Fruit fly (Drosophila melanogaster) whole organism, wandering third instar larva: ENCODE data around the gene Jon66Cii.
A peak's percentile ranks its signal among the peaks of the same experiment; 100 is the strongest.

Experiments used
- CG32264 ChIP-seq: fragments of 200-800 bp; sonication (Bioruptor generic); optimal IDR thresholded peaks from 2 replicates; lab custom pipeline; 2016; ENCODE audit warnings: missing biosample characterization, missing genetic modification characterization
- CG9705 ChIP-seq: fragments of 200-800 bp; sonication (Bioruptor generic); optimal IDR thresholded peaks from 2 replicates; lab custom pipeline; 2018; ENCODE audit warnings: missing biosample characterization, mild to moderate bottlenecking, missing genetic modification characterization
- CrebA ChIP-seq: fragments of 200-800 bp; sonication (Bioruptor generic); optimal IDR thresholded peaks from 2 replicates; lab custom pipeline; 2016; ENCODE audit warnings: missing biosample characterization, mild to moderate bottlenecking, missing genetic modification characterization, borderline replicate concordance
- Dfd ChIP-seq: fragments of >200 bp; optimal IDR thresholded peaks from 2 replicates; lab custom pipeline; 2017; ENCODE audit warnings: missing biosample characterization, missing genetic modification characterization
- Dif ChIP-seq: fragments of 200-275, 200-300 bp; sonication (Bioruptor generic); optimal IDR thresholded peaks from 2 replicates; lab custom pipeline; 2018; ENCODE audit warnings: missing biosample characterization, missing genetic modification characterization; ENCODE audit not compliant: partially characterized antibody
- HLH106 ChIP-seq: fragments of 200-800 bp; optimal IDR thresholded peaks from 3 replicates; lab custom pipeline; 2019; ENCODE audit warnings: missing biosample characterization, mild to moderate bottlenecking, missing genetic modification characterization, moderate library complexity
- Hnf4 ChIP-seq: fragments of 200-800 bp; sonication (Bioruptor generic); optimal IDR thresholded peaks from 2 replicates; lab custom pipeline; 2016; ENCODE audit warnings: missing biosample characterization, mild to moderate bottlenecking, missing genetic modification characterization
- Hr78 ChIP-seq: fragments of >200 bp; optimal IDR thresholded peaks from 2 replicates; lab custom pipeline; 2017; ENCODE audit warnings: missing biosample characterization, missing genetic modification characterization
- Mio ChIP-seq: sonication (Bioruptor generic); optimal IDR thresholded peaks from 2 replicates; lab custom pipeline; 2016; ENCODE audit warnings: missing biosample characterization, missing genetic modification characterization
- Myc ChIP-seq: fragments of >200 bp; optimal IDR thresholded peaks from 2 replicates; lab custom pipeline; 2017
- N ChIP-seq: fragments of >200 bp; optimal IDR thresholded peaks from 2 replicates; lab custom pipeline; 2018; ENCODE audit warnings: missing biosample characterization, missing external identifiers, missing genetic modification characterization
- OdsH ChIP-seq: fragments of 200-800 bp; sonication (Bioruptor generic); optimal IDR thresholded peaks from 2 replicates; lab custom pipeline; 2016; ENCODE audit warnings: missing biosample characterization, mild to moderate bottlenecking, missing genetic modification characterization
- Rel ChIP-seq, 2 experiments: fragments of 200-800 bp; sonication (Bioruptor generic) in 1 of 2; optimal IDR thresholded peaks; 2 replicates in 1 of 2; 3 replicates in 1 of 2; lab custom pipeline; 2016 to 2019; ENCODE audit warnings: mild to moderate bottlenecking in 2 of 2, missing biosample characterization in 2 of 2, missing genetic modification characterization in 2 of 2, moderate library complexity in 1 of 2
- Sp1 ChIP-seq: fragments of 200-800 bp; sonication (Bioruptor generic); optimal IDR thresholded peaks from 3 replicates; lab custom pipeline; 2019; ENCODE audit warnings: missing biosample characterization, mild to moderate bottlenecking, missing genetic modification characterization, moderate library complexity
- Vsx2 ChIP-seq: fragments of 200-300, 225-300 bp; sonication (Bioruptor generic); optimal IDR thresholded peaks from 2 replicates; lab custom pipeline; 2018; ENCODE audit warnings: missing biosample characterization, missing genetic modification characterization; ENCODE audit not compliant: partially characterized antibody
- brk ChIP-seq: fragments of 200-800 bp; sonication (Bioruptor generic); optimal IDR thresholded peaks from 2 replicates; lab custom pipeline; 2016; ENCODE audit warnings: missing biosample characterization, mild to moderate bottlenecking, missing genetic modification characterization
- dl ChIP-seq, 2 experiments: fragments of 175-275, 200-275 bp in 1 of 2; fragments of 200-275 bp in 1 of 2; sonication (Bioruptor generic); optimal IDR thresholded peaks; lab custom pipeline; 2018; ENCODE audit warnings: mild to moderate bottlenecking in 2 of 2, missing biosample characterization in 2 of 2, missing genetic modification characterization in 2 of 2, moderate library complexity in 2 of 2; ENCODE audit not compliant: partially characterized antibody in 2 of 2, insufficient read depth in 1 of 2
- ey ChIP-seq: fragments of 200-800 bp; sonication (Bioruptor generic); optimal IDR thresholded peaks from 2 replicates; lab custom pipeline; 2016; ENCODE audit warnings: missing biosample characterization, missing genetic modification characterization
- foxo ChIP-seq, 2 experiments: fragments of 200-800 bp; sonication (Bioruptor generic); optimal IDR thresholded peaks; 2 replicates in 1 of 2; 3 replicates in 1 of 2; lab custom pipeline; 2016 to 2017; ENCODE audit warnings: missing biosample characterization in 2 of 2, missing genetic modification characterization in 2 of 2
- fru ChIP-seq: fragments of 200-800 bp; sonication (Bioruptor generic); optimal IDR thresholded peaks from 3 replicates; lab custom pipeline; 2016; ENCODE audit warnings: missing biosample characterization, mild to moderate bottlenecking, missing genetic modification characterization
- h ChIP-seq: fragments of 200-800 bp; sonication (Bioruptor generic); optimal IDR thresholded peaks from 3 replicates; lab custom pipeline; 2016; ENCODE audit warnings: missing biosample characterization, mild to moderate bottlenecking, missing genetic modification characterization
- jim ChIP-seq: fragments of 175-275, 200-325 bp; sonication (Bioruptor generic); optimal IDR thresholded peaks from 2 replicates; lab custom pipeline; 2016; ENCODE audit warnings: missing biosample characterization, mild to moderate bottlenecking, missing genetic modification characterization
- lola ChIP-seq: fragments of >200 bp; optimal IDR thresholded peaks from 2 replicates; lab custom pipeline; 2017; ENCODE audit warnings: missing biosample characterization, missing genetic modification characterization
- pan ChIP-seq: fragments of >200 bp; optimal IDR thresholded peaks from 2 replicates; lab custom pipeline; 2017
- psq ChIP-seq: fragments of 200-800 bp; sonication (Bioruptor generic); optimal IDR thresholded peaks from 3 replicates; lab custom pipeline; 2017; ENCODE audit warnings: missing biosample characterization, mild to moderate bottlenecking, missing genetic modification characterization, moderate library complexity
- rgr ChIP-seq: fragments of 200-800 bp; sonication (Bioruptor generic); optimal IDR thresholded peaks from 3 replicates; lab custom pipeline; 2016; ENCODE audit warnings: missing biosample characterization, mild to moderate bottlenecking, missing genetic modification characterization
- sv ChIP-seq: fragments of 200-800 bp; sonication (Bioruptor generic); optimal IDR thresholded peaks from 3 replicates; lab custom pipeline; 2016; ENCODE audit warnings: missing biosample characterization, missing genetic modification characterization
- tai ChIP-seq: sonication (Bioruptor generic); optimal IDR thresholded peaks from 2 replicates; lab custom pipeline; 2016; ENCODE audit warnings: missing biosample characterization, missing genetic modification characterization
- usp ChIP-seq: fragments of >200 bp; optimal IDR thresholded peaks from 2 replicates; lab custom pipeline; 2017; ENCODE audit warnings: missing biosample characterization, missing genetic modification characterization
- woc ChIP-seq: sonication (Bioruptor generic); optimal IDR thresholded peaks from 2 replicates; lab custom pipeline; 2016; ENCODE audit warnings: missing biosample characterization, mild to moderate bottlenecking, missing genetic modification characterization

The Jon66Cii gene

DNA sequence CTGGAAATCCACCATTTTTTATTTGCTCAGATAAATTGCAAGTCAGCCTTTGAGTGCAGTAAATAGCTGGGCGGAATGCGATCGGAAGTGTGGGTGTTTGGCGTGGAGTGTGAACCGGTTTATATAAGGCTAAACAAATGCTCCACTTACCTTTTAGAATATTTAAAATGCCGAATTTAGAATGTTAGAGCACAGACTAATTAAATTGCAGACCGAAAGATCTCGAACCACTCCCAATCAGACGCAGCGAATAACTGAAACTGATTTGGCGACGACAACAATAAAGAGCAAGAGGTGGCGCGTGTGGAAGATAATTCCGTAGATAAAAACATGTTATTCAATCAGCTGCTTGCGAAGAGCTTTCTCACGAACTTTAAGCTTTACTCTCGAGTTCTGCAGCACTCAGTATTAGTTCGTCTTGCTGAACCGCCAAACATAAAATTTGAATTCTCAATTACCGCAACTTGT lies 32.8 kb downstream of the Jon66Cii start, which contains the start of gene Idh (continued):
- no peak for TF ChIP-seq brk (GFP tag; lab: Kevin White, UChicago)
- no peak for TF ChIP-seq CG9705 (GFP tag; lab: Kevin White, UChicago)
- peak; percentile 29 for TF ChIP-seq OdsH (GFP tag; lab: Kevin White, UChicago)
- no peak for TF ChIP-seq Hr78 (GFP tag; lab: Kevin White, UChicago)
- no peak for TF ChIP-seq Myc (lab: Kevin White, UChicago)
- TF ChIP-seq, all 38 proteins: peak for 17

DNA sequence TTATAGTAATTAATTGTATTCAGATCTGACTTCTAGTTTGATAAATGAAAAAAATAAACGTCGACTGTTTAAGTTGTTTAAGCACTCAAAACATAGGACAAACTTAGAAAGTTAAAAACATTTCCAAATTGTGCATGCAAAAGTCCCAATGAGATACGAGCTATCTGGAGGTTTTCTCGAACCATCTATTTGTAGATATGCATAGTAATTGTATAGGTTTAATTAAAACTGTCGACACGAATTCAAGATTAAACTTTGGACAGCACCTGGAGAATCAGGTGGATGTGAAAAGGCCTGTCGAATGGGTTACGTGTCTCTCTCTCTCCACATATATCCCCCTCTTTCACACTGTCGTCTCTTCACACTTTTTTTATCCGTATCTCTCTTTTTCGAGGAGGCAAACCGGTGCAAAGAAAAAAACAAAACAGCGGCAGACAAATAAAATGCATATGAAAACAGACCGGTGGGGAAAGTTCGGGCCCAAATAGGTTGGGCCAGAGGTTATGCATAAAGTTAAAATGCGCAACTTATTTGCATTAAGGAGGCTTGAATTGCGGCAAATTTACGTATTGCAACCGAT lies 33.3 kb downstream of the Jon66Cii start:
- TF ChIP-seq jim (GFP tag; lab: Kevin White, UChicago) (peak; percentile 56), dl (GFP tag; optimal IDR thresholded peaks at IDR 0.05; lab: Kevin White, UChicago; ENCODE audit: insufficient read depth in 1 of 2, partially characterized antibody in 2 of 2) (no peak), Dif (GFP tag; lab: Kevin White, UChicago) (peak; percentile 22)

DNA sequence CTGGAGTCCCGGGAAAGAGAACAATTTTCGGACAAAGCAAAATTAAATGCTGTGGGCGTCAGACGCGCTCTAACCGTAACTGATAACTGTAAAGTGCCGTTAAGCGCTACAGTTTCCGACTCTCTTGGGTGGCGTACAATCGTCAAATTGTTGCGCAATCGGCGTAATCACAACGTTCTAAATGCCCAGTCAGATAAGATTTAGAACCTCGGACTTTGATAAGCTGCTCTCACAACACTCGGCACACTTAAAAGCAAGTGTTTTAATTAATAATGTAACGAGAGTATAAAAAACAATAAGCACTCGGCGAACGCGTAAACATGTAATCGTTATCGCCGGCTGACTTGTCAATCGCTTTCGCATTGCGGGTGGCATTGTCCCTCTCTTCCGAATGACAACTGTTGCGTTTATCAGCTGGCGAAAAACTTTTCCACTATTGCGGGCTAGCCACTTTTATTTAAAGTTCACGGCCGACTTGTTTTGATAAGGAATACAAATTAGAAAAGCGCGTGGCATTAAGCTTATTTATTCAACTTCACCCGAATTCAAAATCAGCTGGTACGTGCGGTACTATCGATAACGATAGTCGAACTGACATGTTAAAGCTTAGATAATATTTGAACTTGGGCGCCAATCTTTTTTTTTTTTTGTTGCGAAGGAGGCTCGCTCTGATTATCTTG lies 34.5 kb downstream of the Jon66Cii start:
- TF ChIP-seq Myc (lab: Kevin White, UChicago) (no peak), CrebA (GFP tag; lab: Kevin White, UChicago) (no peak), Hnf4 (GFP tag; lab: Kevin White, UChicago) (no peak), brk (GFP tag; lab: Kevin White, UChicago) (no peak), Dfd (GFP tag; lab: Kevin White, UChicago) (no peak), Rel (GFP tag; optimal IDR thresholded peaks at IDR 0.05; lab: Kevin White, UChicago) (no peak), Rel (tag; optimal IDR thresholded peaks at IDR 0.05; lab: Kevin White, UChicago) (no peak), fru (GFP tag; lab: Kevin White, UChicago) (peak; percentile 61), sv (GFP tag; lab: Kevin White, UChicago) (no peak), lola (GFP tag; lab: Kevin White, UChicago) (no peak), rgr (GFP tag; lab: Kevin White, UChicago) (no peak), h (peak; percentile 3)

DNA sequence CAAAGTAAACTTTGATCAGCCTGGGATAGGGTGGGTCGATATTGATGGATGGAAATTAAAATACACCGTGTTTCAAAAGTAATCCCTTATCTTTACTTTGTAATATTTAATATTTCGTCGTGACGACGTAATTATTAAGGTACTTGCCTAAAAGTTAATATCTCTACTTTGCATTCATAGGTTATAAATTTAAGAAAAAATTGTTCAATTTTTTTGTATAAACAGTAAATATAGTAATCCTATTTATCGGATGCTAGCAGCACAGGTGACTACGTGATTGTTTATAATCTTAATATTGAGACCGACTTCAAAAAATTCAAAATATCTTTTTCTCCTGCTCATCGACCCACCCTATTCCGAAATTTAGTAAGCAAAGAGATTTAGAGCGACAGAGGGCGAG lies 35.3 kb downstream of the Jon66Cii start:
- TF ChIP-seq ey (GFP tag; lab: Kevin White, UChicago), result no peak
- TF ChIP-seq CrebA (GFP tag; lab: Kevin White, UChicago), result no peak
- no peak for TF ChIP-seq CG32264 (GFP tag; lab: Kevin White, UChicago)
- TF ChIP-seq dl (GFP tag; optimal IDR thresholded peaks at IDR 0.05; lab: Kevin White, UChicago; ENCODE audit: insufficient read depth in 1 of 2, partially characterized antibody in 2 of 2), result no peak
- no peak for TF ChIP-seq HLH106 (tag; lab: Kevin White, UChicago)
- TF ChIP-seq woc (GFP tag; lab: Kevin White, UChicago), result no peak
- peak; percentile 7 for TF ChIP-seq OdsH (GFP tag; lab: Kevin White, UChicago)
- TF ChIP-seq usp (GFP tag; lab: Kevin White, UChicago), result no peak
- no peak for TF ChIP-seq psq (GFP tag; lab: Kevin White, UChicago)
- TF ChIP-seq rgr (GFP tag; lab: Kevin White, UChicago), result no peak
- no peak for TF ChIP-seq tai (GFP tag; lab: Kevin White, UChicago)
- TF ChIP-seq Myc (lab: Kevin White, UChicago), result no peak
- TF ChIP-seq N (GFP tag; lab: Kevin White, UChicago), result no peak
- TF ChIP-seq Sp1 (GFP tag; lab: Kevin White, UChicago), result no peak
- TF ChIP-seq CG9705 (GFP tag; lab: Kevin White, UChicago), result peak; percentile 7
- no peak for TF ChIP-seq Vsx2 (GFP tag; lab: Kevin White, UChicago)
- no peak for TF ChIP-seq Mio
- TF ChIP-seq foxo (GFP tag; optimal IDR thresholded peaks at IDR 0.05; lab: Kevin White, UChicago), result peak in 1 of 2 experiments; percentile 39
- TF ChIP-seq pan (lab: Kevin White, UChicago), result no peak
- no peak for TF ChIP-seq Rel (GFP tag; optimal IDR thresholded peaks at IDR 0.05; lab: Kevin White, UChicago)
- no peak for TF ChIP-seq Rel (tag; optimal IDR thresholded peaks at IDR 0.05; lab: Kevin White, UChicago)
- no peak for TF ChIP-seq Dif (GFP tag; lab: Kevin White, UChicago)
- TF ChIP-seq sv (GFP tag; lab: Kevin White, UChicago), result no peak
